Fruit fly (Drosophila melanogaster) whole organism, larva: Measurements from ENCODE around the gene ATPsynC.

Experiments
- noc ChIP-seq: fragments of 200-800 bp; sonication (Bioruptor generic); optimal IDR thresholded peaks from 3 replicates; lab custom pipeline; 2019; ENCODE audit warnings: missing biosample characterization, mild to moderate bottlenecking, missing genetic modification characterization, moderate library complexity

The ATPsynC gene

DNA sequence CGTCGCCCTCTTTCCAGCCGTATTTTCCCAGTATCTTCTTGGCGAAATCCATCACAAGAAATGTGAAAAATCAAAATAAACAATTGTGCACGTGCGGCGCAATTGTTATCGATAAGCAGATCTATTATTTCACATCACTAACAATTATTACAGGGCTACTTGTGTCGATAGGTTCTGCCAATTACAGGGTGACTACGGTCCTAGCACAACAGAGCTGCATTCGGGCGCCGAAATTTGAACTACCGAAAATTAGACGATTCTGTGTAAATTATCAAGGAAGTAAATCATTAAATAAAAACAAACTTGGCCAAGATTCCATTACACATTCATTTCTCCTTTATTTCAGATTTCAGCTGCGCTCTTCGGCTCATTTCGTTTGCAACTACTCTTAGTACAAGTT is 3.6 kb downstream of the ATPsynC start, which contains the start of gene CG15561:
TSS of gene CG15561 (minus strand) at position 113 of the 400 bp plus-strand sequence.
- no peak for TF ChIP-seq noc (tag; lab: Kevin White, UChicago)

DNA sequence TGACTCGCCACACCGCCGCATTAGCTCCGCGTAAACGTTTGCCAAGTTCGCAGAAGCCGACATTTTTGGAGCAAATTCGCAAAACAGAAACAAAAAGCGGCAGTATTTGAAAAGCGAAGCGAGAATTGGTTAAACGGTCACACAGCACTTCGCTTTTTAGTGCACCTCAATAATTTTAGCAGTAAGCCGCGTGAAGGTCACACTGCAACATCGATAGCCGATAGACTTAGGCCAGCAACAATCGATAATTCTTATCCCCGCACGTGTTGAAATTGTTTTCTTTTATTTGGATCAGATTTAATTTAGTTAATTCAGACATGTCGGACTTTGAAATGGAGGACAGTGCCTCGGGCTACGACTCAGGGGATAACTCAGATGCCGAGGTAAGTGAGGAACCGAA is 6.2 kb downstream of the ATPsynC start, which contains the start of the genes Zwilch and CG1542:
TSS of gene Zwilch (minus strand) at position 150 of the 400 bp plus-strand sequence.
TSS of gene CG1542 (plus strand) at position 232 of the 400 bp plus-strand sequence.
- TF ChIP-seq noc (tag; lab: Kevin White, UChicago), result no peak

DNA sequence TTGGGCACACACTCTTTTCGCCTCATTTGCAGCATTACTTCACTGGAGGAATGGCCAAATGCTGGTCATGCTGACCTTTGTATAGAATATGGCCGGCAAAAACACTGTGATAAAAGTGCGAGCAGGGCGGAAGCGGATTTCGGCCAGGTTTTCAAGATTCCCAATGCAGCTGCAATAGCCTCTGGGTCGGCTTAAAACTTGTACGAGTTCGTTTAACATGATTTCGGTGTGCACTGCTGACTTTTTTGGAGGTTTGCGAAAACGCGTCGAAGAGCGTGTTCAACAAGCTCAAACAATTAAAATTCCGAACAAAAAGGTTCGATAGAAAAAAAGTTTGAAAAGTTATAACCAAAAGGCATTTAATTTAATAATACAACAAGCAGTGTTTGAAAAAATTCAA is 8.8 kb downstream of the ATPsynC start, which contains the start of gene chp:
TSS of gene chp (minus strand) at position 101 of the 400 bp plus-strand sequence.
- TF ChIP-seq noc (tag; lab: Kevin White, UChicago), result no peak

DNA sequence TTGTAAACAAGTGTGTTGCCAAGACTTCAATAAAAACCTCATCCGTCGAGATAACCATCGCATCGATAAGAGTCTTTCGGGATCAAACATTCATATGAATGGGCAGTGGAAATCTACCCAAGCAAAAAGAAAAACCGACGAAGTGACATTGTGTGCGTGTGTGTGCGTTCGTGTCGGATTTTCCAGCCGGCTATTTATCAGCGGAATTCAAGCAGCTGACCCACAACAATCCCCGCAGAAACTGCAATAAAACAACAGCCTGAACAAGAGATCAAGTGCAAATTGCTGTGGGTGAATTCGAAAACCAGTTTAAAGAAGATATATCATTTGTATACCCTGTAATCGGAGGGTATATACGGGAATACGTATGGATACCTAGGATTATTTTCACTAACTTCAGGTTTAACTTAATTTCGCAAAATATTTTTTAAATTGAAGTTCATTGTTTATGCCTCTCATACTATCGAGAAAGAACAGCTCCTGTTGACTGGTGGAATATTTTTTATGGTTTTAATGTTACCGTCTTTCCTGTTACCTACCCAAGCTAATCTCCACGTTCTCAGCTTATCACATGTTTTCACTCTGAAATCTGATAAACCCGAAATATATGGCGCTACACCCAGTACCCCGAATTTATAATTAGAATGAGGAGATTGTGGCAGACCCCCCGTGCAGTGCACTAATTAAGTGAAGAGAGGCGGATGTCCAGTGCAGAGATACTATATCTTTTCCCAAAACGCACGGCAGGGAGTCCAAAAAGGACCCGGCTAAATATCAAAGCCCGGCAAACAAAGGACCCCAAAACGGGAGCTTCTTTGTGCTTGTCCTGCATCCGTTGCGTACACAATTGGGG is 22.1 kb downstream of the ATPsynC start:
- peak; percentile 8 for TF ChIP-seq noc (tag; lab: Kevin White, UChicago)

DNA sequence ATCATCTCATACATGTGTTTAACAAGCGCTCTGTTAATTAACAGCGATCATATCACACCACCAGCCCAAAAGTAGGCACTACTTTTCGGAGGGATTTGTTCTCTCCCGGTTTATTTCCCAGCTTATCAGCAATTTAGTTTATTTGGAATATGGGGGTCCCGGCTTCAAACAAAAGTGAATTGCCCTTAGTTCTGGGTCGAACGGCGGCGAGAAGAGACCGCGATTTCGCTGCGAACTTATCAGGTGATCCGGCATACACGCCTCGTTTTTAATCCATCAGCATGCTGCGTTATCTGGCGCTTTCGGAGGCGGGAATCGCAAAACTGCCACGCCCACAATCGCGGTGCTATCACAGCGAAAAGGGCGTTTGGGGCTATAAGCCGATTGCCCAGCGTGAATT is 22.7 kb downstream of the ATPsynC start, which contains the start of gene CG1544:
TSS of gene CG1544 (plus strand) at position 186 of the 400 bp plus-strand sequence.
- TF ChIP-seq noc (tag; lab: Kevin White, UChicago), result peak; percentile 79

DNA sequence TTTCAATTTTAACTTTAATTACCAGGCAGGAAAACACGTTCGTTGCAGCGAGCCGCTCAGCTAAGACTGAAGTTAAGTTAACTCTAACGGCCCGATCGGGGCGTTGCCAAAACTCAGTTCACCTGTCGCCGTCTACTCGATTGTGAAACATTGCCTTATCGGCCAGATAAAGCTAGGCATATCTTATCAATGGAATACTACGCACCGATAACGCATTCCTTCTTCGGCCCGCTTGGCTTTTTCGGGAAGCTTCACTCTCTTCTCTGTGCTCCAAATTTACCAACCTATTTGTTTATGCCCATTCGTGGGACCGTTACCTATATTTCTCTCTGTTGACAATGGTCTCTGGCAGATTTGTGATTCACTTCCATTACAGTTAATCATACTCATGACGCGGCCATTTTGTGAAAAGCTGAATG is 23.7 kb downstream of the ATPsynC start, which contains the start of gene mesh:
TSS of gene mesh (minus strand) at position 68 of the 419 bp plus-strand sequence.
- TF ChIP-seq noc (tag; lab: Kevin White, UChicago), result peak; percentile 15

DNA sequence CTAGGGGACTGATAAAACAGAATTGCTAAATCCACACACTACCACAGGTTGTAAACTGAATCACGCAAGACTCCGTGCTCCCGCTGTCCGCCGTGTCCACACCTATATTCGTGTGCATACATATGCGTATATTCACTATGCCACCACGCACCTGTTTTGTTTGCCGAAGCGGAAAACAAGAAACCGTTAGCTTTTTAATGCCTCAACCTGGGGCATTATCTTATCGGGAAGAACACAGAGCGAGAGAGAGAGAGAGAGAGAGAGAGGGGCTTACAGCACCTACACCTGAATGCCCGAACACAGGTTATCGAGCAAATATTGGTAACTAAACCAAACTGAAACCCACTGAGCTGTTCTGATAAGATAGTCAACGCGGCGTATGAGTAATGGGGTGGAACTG is 24.8 kb downstream of the ATPsynC start:
- no peak for TF ChIP-seq noc (tag; lab: Kevin White, UChicago)

DNA sequence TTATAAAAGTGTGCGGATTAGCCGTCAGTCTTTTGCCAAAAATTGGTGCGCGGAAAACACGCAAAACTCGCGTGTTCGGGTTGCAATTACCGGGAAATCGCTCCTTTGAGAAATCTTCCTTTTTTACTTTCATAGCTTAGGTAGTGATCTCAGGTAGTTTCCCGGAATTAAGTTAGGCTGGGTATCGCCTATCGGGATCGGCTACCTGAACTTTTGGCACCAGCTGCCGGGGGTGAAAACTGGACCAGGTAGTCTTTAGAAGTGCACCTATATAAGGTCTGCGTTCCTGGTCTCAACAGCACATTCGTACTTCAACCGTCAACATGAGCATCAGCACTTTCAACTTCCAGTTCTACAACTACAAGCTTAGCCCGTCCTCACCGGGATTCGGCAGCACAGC is 26.4 kb downstream of the ATPsynC start, which contains the start of gene bnk:
TSS of gene bnk (plus strand) at position 301 of the 400 bp plus-strand sequence.
- no peak for TF ChIP-seq noc (tag; lab: Kevin White, UChicago)

DNA sequence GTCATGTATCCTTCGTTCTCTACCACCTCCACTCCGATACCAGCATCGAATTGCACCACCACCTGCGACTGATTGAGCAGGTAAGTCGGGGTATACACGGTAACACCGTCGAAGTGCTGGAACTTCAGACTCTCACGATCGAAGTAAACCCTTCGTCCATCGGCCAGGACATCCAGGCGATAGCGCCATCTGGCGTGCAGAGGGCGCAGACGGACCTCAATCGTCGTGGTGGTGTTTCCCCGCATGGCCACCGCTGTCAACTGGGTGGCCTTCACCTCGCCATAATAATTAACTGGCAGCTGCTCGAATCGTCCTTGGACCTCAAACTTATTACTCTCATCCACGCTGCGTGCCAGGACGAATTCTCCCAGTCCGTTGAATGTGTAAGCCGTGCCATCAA is 37.6 kb downstream of the ATPsynC start:
- no peak for TF ChIP-seq noc (tag; lab: Kevin White, UChicago)

DNA sequence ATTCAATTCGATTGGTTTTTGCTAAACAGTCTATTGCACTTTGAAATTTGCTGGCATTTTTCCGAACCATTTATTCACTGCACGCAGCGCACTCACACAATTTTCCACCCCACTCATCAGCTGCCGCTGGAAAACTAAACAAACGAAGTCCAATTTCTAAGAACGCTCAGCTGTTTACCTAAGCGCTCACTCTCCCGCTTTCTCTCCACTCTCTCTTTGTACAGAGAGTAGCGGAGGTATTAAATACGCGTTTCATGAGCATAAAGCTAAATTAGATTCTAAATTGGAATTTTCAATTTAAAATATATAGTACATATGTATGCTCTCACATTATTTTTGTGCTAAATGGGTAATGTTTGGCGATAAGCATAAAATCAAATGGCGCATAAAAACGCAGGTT is 50.5 kb downstream of the ATPsynC start, which contains the start of gene stops:
TSS of gene stops (minus strand) at position 139 of the 400 bp plus-strand sequence.
- TF ChIP-seq noc (tag; lab: Kevin White, UChicago), result no peak

DNA sequence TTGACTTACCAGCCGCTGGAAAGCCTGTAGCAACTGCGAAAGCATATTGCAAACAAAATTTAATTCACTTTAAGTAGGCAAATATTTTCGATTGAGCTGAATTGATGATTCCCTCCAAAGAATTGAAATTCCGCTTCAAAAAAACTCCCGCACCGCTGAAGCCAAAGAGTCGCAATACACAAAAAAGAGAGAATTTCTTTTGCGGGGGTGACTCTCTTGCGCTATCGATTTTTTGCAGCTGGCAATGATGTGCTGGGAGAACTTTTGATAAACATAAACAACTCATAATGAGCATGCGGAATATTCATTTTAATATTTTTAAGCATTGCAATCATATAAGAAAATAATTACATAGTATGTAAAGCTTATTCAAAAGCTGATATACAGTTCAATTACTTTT is 51.0 kb downstream of the ATPsynC start:
- no peak for TF ChIP-seq noc (tag; lab: Kevin White, UChicago)
